Fruit fly (Drosophila melanogaster) whole organism: ENCODE results near the gene crp.

Experiments
- CG8478 ChIP-seq: fragments of >200 bp; optimal IDR thresholded peaks from 2 replicates; lab custom pipeline; 2018; ENCODE audit warnings: inconsistent platforms
- Dll ChIP-seq: fragments of >200 bp; optimal IDR thresholded peaks from 2 replicates; lab custom pipeline; 2017
- EcR ChIP-seq, 2 experiments: fragments of >200 bp; optimal IDR thresholded peaks; 2 replicates each; lab custom pipeline; 2017; ENCODE audit warnings: missing biosample characterization in 2 of 2, missing genetic modification characterization in 2 of 2, missing genetic modification reagents in 2 of 2
- pan ChIP-seq: fragments of >200 bp; optimal IDR thresholded peaks from 2 replicates; lab custom pipeline; 2017
- psq ChIP-seq: fragments of >200 bp; optimal IDR thresholded peaks from 2 replicates; lab custom pipeline; 2017
- usp ChIP-seq: fragments of >200 bp; optimal IDR thresholded peaks from 2 replicates; lab custom pipeline; 2017; ENCODE audit warnings: missing biosample characterization, missing genetic modification characterization, mixed read lengths

- TF ChIP-seq pan (lab: Kevin White, UChicago) (no peak), psq (lab: Kevin White, UChicago) (no peak), CG8478 (lab: Kevin White, UChicago) (no peak), Dll (no peak), usp (GFP tag; lab: Kevin White, UChicago) (no peak), EcR (GFP tag; optimal IDR thresholded peaks at IDR 0.05; lab: Kevin White, UChicago) (no peak)
These were observed 426 bp downstream of the crp start for dm6 chr2L:16287006-16287601.
